Worm (Caenorhabditis elegans) whole organism, L1 larva: ENCODE measurements around the gene fipr-1.

ENCODE experiments used
- C16A3.4 ChIP-seq: fragments of 150-350 bp; optimal IDR thresholded peaks from 2 replicates; lab custom pipeline; 2014; ENCODE audit warnings: missing biosample characterization, missing genetic modification characterization
- F16B12.6 ChIP-seq: fragments of 150-350 bp; optimal IDR thresholded peaks from 2 replicates; lab custom pipeline; 2014; ENCODE audit warnings: missing biosample characterization, missing genetic modification characterization
- Y116A8C.19 ChIP-seq: sonication (generic microtip); optimal IDR thresholded peaks from 2 replicates; lab custom pipeline; 2016; ENCODE audit warnings: missing compliant biosample characterization, missing genetic modification characterization, borderline replicate concordance
- alr-1 ChIP-seq: fragments of 200-800 bp; sonication (Bioruptor generic); optimal IDR thresholded peaks from 2 replicates; lab custom pipeline; 2018; ENCODE audit warnings: borderline replicate concordance, mild to moderate bottlenecking, missing genetic modification characterization, missing compliant biosample characterization
- blmp-1 ChIP-seq: fragments of 150-350 bp; optimal IDR thresholded peaks from 2 replicates; lab custom pipeline; 2014; ENCODE audit warnings: missing biosample characterization, missing genetic modification characterization
- ceh-63 ChIP-seq: fragments of 200-800 bp; sonication (Bioruptor generic); optimal IDR thresholded peaks from 2 replicates; lab custom pipeline; 2018; ENCODE audit warnings: mild to moderate bottlenecking, missing genetic modification characterization, missing compliant biosample characterization
- ceh-82 ChIP-seq, 3 experiments: fragments of 150-350 bp in 1 of 3; sonication (generic microtip) in 2 of 3; optimal IDR thresholded peaks; 2 replicates each; lab custom pipeline; 2014 to 2017; ENCODE audit warnings: missing biosample characterization in 3 of 3, missing genetic modification characterization in 3 of 3
- ceh-90 ChIP-seq: sonication (generic microtip); optimal IDR thresholded peaks from 2 replicates; lab custom pipeline; 2016; ENCODE audit warnings: missing genetic modification characterization, missing compliant biosample characterization
- ces-1 ChIP-seq: fragments of 150-350 bp; optimal IDR thresholded peaks from 2 replicates; lab custom pipeline; 2014; ENCODE audit warnings: missing biosample characterization, missing genetic modification reagents, missing genetic modification characterization
- efl-1 ChIP-seq, 4 experiments: fragments of 150-350 bp; optimal IDR thresholded peaks in 3 of 4; peaks in 1 of 4; 1 replicate in 1 of 4; 2 replicates in 3 of 4; lab custom pipeline; 2014; ENCODE audit warnings: missing biosample characterization in 2 of 4, missing genetic modification characterization in 2 of 4, missing genetic modification reagents in 2 of 4
- efl-3 ChIP-seq: fragments of 200-800 bp; sonication (Bioruptor generic); optimal IDR thresholded peaks from 2 replicates; lab custom pipeline; 2018; ENCODE audit warnings: mild to moderate bottlenecking, missing genetic modification characterization, missing compliant biosample characterization
- fkh-10 ChIP-seq: sonication (generic microtip); optimal IDR thresholded peaks from 2 replicates; lab custom pipeline; 2017; ENCODE audit warnings: missing biosample characterization, missing genetic modification reagents, missing genetic modification characterization
- fkh-4 ChIP-seq: sonication (generic microtip); optimal IDR thresholded peaks from 2 replicates; lab custom pipeline; 2016; ENCODE audit warnings: missing compliant biosample characterization, missing genetic modification characterization, borderline replicate concordance
- fos-1 ChIP-seq: fragments of 150-350 bp; optimal IDR thresholded peaks from 2 replicates; lab custom pipeline; 2014; ENCODE audit warnings: missing biosample characterization, missing genetic modification characterization
- hlh-4 ChIP-seq: sonication (generic microtip); optimal IDR thresholded peaks from 2 replicates; lab custom pipeline; 2016; ENCODE audit warnings: mild to moderate bottlenecking, missing genetic modification characterization, missing compliant biosample characterization
- hpl-2 ChIP-seq: fragments of 150-350 bp; optimal IDR thresholded peaks from 2 replicates; lab custom pipeline; 2014; ENCODE audit warnings: missing biosample characterization, missing genetic modification reagents, missing genetic modification characterization
- irx-1 ChIP-seq: sonication (generic microtip); optimal IDR thresholded peaks from 2 replicates; lab custom pipeline; 2016; ENCODE audit warnings: missing genetic modification characterization, missing compliant biosample characterization
- jun-1 ChIP-seq: fragments of 150-350 bp; optimal IDR thresholded peaks from 2 replicates; lab custom pipeline; 2014; ENCODE audit warnings: missing biosample characterization, missing genetic modification reagents, missing genetic modification characterization
- lin-14 ChIP-seq: fragments of 200-800 bp; sonication (Bioruptor generic); optimal IDR thresholded peaks from 2 replicates; lab custom pipeline; 2018; ENCODE audit warnings: mild to moderate bottlenecking, missing genetic modification characterization, moderate library complexity, missing compliant biosample characterization
- lin-15B ChIP-seq: fragments of 150-350 bp; sonication (generic microtip); optimal IDR thresholded peaks from 3 replicates; lab custom pipeline; 2014; ENCODE audit warnings: missing biosample characterization, missing genetic modification characterization
- lin-35 ChIP-seq, 2 experiments: fragments of 150-350 bp; optimal IDR thresholded peaks; 2 replicates each; lab custom pipeline; 2014; ENCODE audit warnings: missing biosample characterization in 2 of 2, missing genetic modification characterization in 2 of 2, missing genetic modification reagents in 2 of 2
- lir-3 ChIP-seq: sonication (generic microtip); optimal IDR thresholded peaks from 2 replicates; lab custom pipeline; 2016; ENCODE audit warnings: mild to moderate bottlenecking, missing genetic modification characterization, moderate library complexity, missing compliant biosample characterization; ENCODE audit not compliant: poor library complexity
- lsy-2 ChIP-seq, 2 experiments: fragments of 150-350 bp; optimal IDR thresholded peaks; 2 replicates each; lab custom pipeline; 2014; ENCODE audit warnings: missing biosample characterization in 2 of 2, missing genetic modification characterization in 2 of 2
- mdl-1 ChIP-seq, 2 experiments: fragments of 150-350 bp; optimal IDR thresholded peaks; 2 replicates each; lab custom pipeline; 2014 to 2017; ENCODE audit warnings: missing biosample characterization in 2 of 2, missing genetic modification characterization in 2 of 2, inconsistent platforms in 1 of 2
- mef-2 ChIP-seq: fragments of 150-350 bp; optimal IDR thresholded peaks from 2 replicates; lab custom pipeline; 2014; ENCODE audit warnings: missing biosample characterization, missing genetic modification characterization
- mep-1 ChIP-seq: fragments of 150-350 bp; optimal IDR thresholded peaks from 2 replicates; lab custom pipeline; 2014; ENCODE audit warnings: missing biosample characterization, missing genetic modification characterization
- nhr-20 ChIP-seq: sonication (generic microtip); optimal IDR thresholded peaks from 2 replicates; lab custom pipeline; 2016; ENCODE audit warnings: mild to moderate bottlenecking, missing genetic modification characterization, missing compliant biosample characterization
- nhr-28 ChIP-seq: fragments of 150-350 bp; optimal IDR thresholded peaks from 2 replicates; lab custom pipeline; 2014; ENCODE audit warnings: missing biosample characterization, missing genetic modification characterization
- nhr-76 ChIP-seq: sonication (generic microtip); optimal IDR thresholded peaks from 2 replicates; lab custom pipeline; 2017; ENCODE audit warnings: missing biosample characterization, missing genetic modification characterization
- nhr-84 ChIP-seq: sonication (generic microtip); optimal IDR thresholded peaks from 2 replicates; lab custom pipeline; 2017; ENCODE audit warnings: missing biosample characterization, missing genetic modification characterization
- nhr-85 ChIP-seq: sonication (generic microtip); peaks from one replicate; lab custom pipeline; 2016; ENCODE audit warnings: missing genetic modification characterization, inconsistent platforms, missing compliant biosample characterization
- nhr-90 ChIP-seq: sonication (generic microtip); optimal IDR thresholded peaks from 2 replicates; lab custom pipeline; 2016; ENCODE audit warnings: mild to moderate bottlenecking, missing genetic modification characterization, missing compliant biosample characterization; ENCODE audit not compliant: poor library complexity
- pag-3 ChIP-seq: sonication (generic microtip); optimal IDR thresholded peaks from 2 replicates; lab custom pipeline; 2017; ENCODE audit warnings: missing genetic modification characterization, mild to moderate bottlenecking, missing compliant biosample characterization, antibody characterized with exemption, borderline replicate concordance; ENCODE audit not compliant: insufficient read depth
- pqm-1 ChIP-seq: sonication (generic microtip); optimal IDR thresholded peaks from 3 replicates; lab custom pipeline; 2017; ENCODE audit warnings: missing biosample characterization, missing genetic modification characterization
- snpc-4 ChIP-seq: fragments of 150-350 bp; optimal IDR thresholded peaks from 2 replicates; lab custom pipeline; 2014; ENCODE audit warnings: missing biosample characterization, missing genetic modification characterization
- snu-23 ChIP-seq: sonication (generic microtip); optimal IDR thresholded peaks from 2 replicates; lab custom pipeline; 2016; ENCODE audit warnings: missing genetic modification characterization, missing compliant biosample characterization
- sptf-1 ChIP-seq: fragments of 150-350 bp; optimal IDR thresholded peaks from 2 replicates; lab custom pipeline; 2014; ENCODE audit warnings: missing biosample characterization, missing genetic modification characterization
- tbx-2 ChIP-seq: sonication (generic microtip); optimal IDR thresholded peaks from 2 replicates; lab custom pipeline; 2016; ENCODE audit warnings: missing genetic modification characterization, missing compliant biosample characterization
- tlp-1 ChIP-seq: fragments of 150-350 bp; optimal IDR thresholded peaks from 2 replicates; lab custom pipeline; 2014; ENCODE audit warnings: missing biosample characterization, missing genetic modification characterization
- unc-130 ChIP-seq: fragments of 150-350 bp; optimal IDR thresholded peaks from 2 replicates; lab custom pipeline; 2017; ENCODE audit warnings: missing biosample characterization, missing genetic modification characterization, inconsistent platforms
- unc-62 ChIP-seq: fragments of 150-350 bp; optimal IDR thresholded peaks from 2 replicates; lab custom pipeline; 2014; ENCODE audit warnings: missing biosample characterization, missing genetic modification reagents, missing genetic modification characterization
- vab-15 ChIP-seq: sonication (generic microtip); optimal IDR thresholded peaks from 2 replicates; lab custom pipeline; 2017; ENCODE audit warnings: missing genotype, mild to moderate bottlenecking, missing genetic modification characterization, missing compliant biosample characterization
- zip-4 ChIP-seq: fragments of 200-800 bp; sonication (Bioruptor generic); optimal IDR thresholded peaks from 2 replicates; lab custom pipeline; 2018; ENCODE audit warnings: mild to moderate bottlenecking, missing genetic modification characterization, moderate library complexity, missing compliant biosample characterization
- ztf-11 ChIP-seq, 2 experiments: sonication (generic microtip); optimal IDR thresholded peaks; 2 replicates each; lab custom pipeline; 2016 to 2017; ENCODE audit warnings: missing genetic modification characterization in 2 of 2, missing biosample characterization in 1 of 2, missing compliant biosample characterization in 1 of 2
- ztf-4 ChIP-seq: fragments of 150-350 bp; optimal IDR thresholded peaks from 2 replicates; lab custom pipeline; 2014; ENCODE audit warnings: missing biosample characterization, missing genetic modification characterization

The fipr-1 gene

DNA sequence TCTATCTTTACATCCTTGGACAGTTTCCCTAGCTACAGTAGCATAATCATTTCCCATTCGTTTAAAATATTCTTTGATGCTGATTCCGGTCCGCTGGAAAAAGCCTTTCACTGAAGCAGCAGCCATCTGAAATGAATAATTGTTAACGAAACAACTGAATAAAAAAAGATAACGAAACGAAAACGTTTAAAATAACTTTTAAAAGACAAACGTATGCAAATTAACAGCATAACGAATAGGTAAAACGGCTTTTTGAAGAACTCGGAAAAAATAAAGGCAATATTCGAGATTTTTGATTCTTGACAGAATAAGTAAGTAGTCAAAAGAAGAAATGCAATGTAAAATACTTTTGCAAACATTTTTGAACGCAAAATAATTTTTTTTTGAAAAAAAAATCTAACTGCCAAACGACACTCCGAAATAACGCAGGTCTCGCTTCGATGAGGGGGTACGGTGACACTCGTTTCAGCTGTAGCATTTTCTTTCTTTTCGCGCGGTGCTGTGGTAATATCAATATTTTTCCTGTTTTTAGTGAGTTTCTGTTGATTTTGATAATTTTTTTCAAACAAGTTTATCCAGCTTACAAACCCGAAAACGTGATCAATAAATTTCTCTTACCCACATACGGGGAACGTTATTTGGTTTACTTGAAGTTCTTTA, 43.5 kb downstream of the fipr-1 start, which contains the start of the genes R04F11.5 and R04F11.2 (continued):
- TF ChIP-seq ces-1 (GFP tag; lab: Kevin White, UChicago) = no peak
- TF ChIP-seq ztf-4 (tag; lab: Kevin White, UChicago) = no peak
- peak; percentile 71 for TF ChIP-seq fos-1 (tag; lab: Kevin White, UChicago)
- TF ChIP-seq tbx-2 (tag; lab: Kevin White, UChicago) = peak; percentile 69
- TF ChIP-seq blmp-1 (tag; lab: Kevin White, UChicago) = peak; percentile 78
- TF ChIP-seq mdl-1 (tag; optimal IDR thresholded peaks at IDR 0.05; lab: Kevin White, UChicago) = peak in 1 of 2 experiments; percentile 25
- peak; percentile 92 for TF ChIP-seq mep-1 (tag; lab: Kevin White, UChicago)
- TF ChIP-seq F16B12.6 (tag; lab: Kevin White, UChicago) = peak; percentile 49
- TF ChIP-seq fkh-10 = no peak
- TF ChIP-seq lin-15B (tag; lab: Kevin White, UChicago) = peak; percentile 80
- TF ChIP-seq irx-1 (tag; lab: Kevin White, UChicago) = peak; percentile 49
- TF ChIP-seq ceh-82 (tag; optimal IDR thresholded peaks at IDR 0.05; lab: Kevin White, UChicago) = peak; percentile 55 to 86 (median 59)
- TF ChIP-seq nhr-90 (tag; lab: Kevin White, UChicago) = peak; percentile 71
- peak; percentile 76 for TF ChIP-seq nhr-20
- TF ChIP-seq nhr-85 (tag; lab: Kevin White, UChicago) = peak; percentile 85
- peak; percentile 77 for TF ChIP-seq lin-14 (GFP tag; lab: Kevin White, UChicago)
- TF ChIP-seq lsy-2 (tag; optimal IDR thresholded peaks at IDR 0.05; lab: Kevin White, UChicago) = peak; percentile 99
- no peak for TF ChIP-seq efl-3 (GFP tag; lab: Kevin White, UChicago)
- TF ChIP-seq unc-62 = no peak
- no peak for TF ChIP-seq nhr-28 (tag; lab: Kevin White, UChicago)
- TF ChIP-seq alr-1 (tag; lab: Kevin White, UChicago) = no peak
- TF ChIP-seq nhr-84 (tag; lab: Kevin White, UChicago) = no peak
- no peak for TF ChIP-seq pag-3 (tag; lab: Kevin White, UChicago)
- TF ChIP-seq sptf-1 (tag; lab: Kevin White, UChicago) = no peak
- TF ChIP-seq C16A3.4 (tag; lab: Kevin White, UChicago) = peak; percentile 94
- TF ChIP-seq Y116A8C.19 = no peak
- TF ChIP-seq ztf-11 (tag; optimal IDR thresholded peaks at IDR 0.05; lab: Kevin White, UChicago) = no peak
- no peak for TF ChIP-seq ceh-90 (tag; lab: Kevin White, UChicago)
- TF ChIP-seq mef-2 = no peak
- TF ChIP-seq snpc-4 = peak; percentile 74
- no peak for TF ChIP-seq nhr-76
- no peak for TF ChIP-seq ceh-63
- TF ChIP-seq fkh-4 (tag; lab: Kevin White, UChicago) = no peak

DNA sequence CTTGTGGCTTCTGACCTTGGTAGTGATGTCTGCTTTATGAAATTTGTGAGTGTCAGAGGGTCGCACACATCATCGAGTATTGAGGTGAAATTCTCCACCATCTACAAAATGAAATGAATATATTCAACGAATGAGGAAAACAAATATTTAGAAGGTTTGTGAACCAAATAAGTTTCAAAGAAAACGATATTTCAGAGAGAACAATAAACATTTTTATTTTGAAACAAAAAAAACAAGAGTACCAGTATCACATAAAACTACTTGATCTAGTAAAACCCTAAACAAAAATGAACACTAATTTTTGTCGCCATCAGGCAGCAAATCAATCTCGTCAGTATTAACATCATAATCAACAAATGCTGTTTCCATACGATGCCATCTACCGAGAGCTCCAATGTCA, 44.5 kb downstream of the fipr-1 start, which contains the start of gene R04F11.3:
Gene R04F11.3, minus strand, starts transcription at position 101 of the 400 bp plus-strand sequence.
- TF ChIP-seq hlh-4 (tag; lab: Kevin White, UChicago) = no peak
- TF ChIP-seq hpl-2 (GFP tag; lab: Kevin White, UChicago) = no peak
- TF ChIP-seq snu-23 (GFP tag; lab: Kevin White, UChicago) = no peak
- no peak for TF ChIP-seq ztf-11 (tag; optimal IDR thresholded peaks at IDR 0.05; lab: Kevin White, UChicago)
- TF ChIP-seq vab-15 = no peak
- no peak for TF ChIP-seq lin-35 (GFP tag; optimal IDR thresholded peaks at IDR 0.05; lab: Kevin White, UChicago)
- no peak for TF ChIP-seq ztf-4 (tag; lab: Kevin White, UChicago)
- TF ChIP-seq jun-1 (tag; lab: Kevin White, UChicago) = no peak
- TF ChIP-seq efl-1 (optimal IDR thresholded peaks at IDR 0.05; lab: Kevin White, UChicago) = no peak
- TF ChIP-seq efl-1 (GFP tag; optimal IDR thresholded peaks at IDR 0.05 in 1 of 2; lab: Kevin White, UChicago) = no peak
- no peak for TF ChIP-seq zip-4 (GFP tag; lab: Kevin White, UChicago)
- TF ChIP-seq lir-3 = no peak
- TF ChIP-seq pqm-1 (tag; lab: Kevin White, UChicago) = no peak
- TF ChIP-seq unc-130 (tag; lab: Kevin White, UChicago) = no peak
- TF ChIP-seq ceh-63 = no peak
- TF ChIP-seq nhr-90 (tag; lab: Kevin White, UChicago) = no peak
- no peak for TF ChIP-seq lsy-2 (tag; optimal IDR thresholded peaks at IDR 0.05; lab: Kevin White, UChicago)
- no peak for TF ChIP-seq tlp-1
- no peak for TF ChIP-seq mef-2
